Worm (Caenorhabditis elegans) whole organism, late embryonic: ENCODE data around the gene C05G5.3.

Source experiments
- C08G9.2 ChIP-seq: sonication (generic microtip); optimal IDR thresholded peaks from 2 replicates; lab custom pipeline; 2016; ENCODE audit warnings: mild to moderate bottlenecking, missing genetic modification characterization, moderate library complexity, missing compliant biosample characterization
- F13H6.1 ChIP-seq: sonication (generic microtip); optimal IDR thresholded peaks from 2 replicates; lab custom pipeline; 2016; ENCODE audit warnings: missing genetic modification characterization, missing compliant biosample characterization
- K02D7.2 ChIP-seq: sonication (generic microtip); optimal IDR thresholded peaks from 2 replicates; lab custom pipeline; 2017; ENCODE audit warnings: mild to moderate bottlenecking, missing genetic modification characterization, missing compliant biosample characterization
- K09A11.1 ChIP-seq: sonication (generic microtip); optimal IDR thresholded peaks from 2 replicates; lab custom pipeline; 2017; ENCODE audit warnings: antibody characterized with exemption, mild to moderate bottlenecking, missing genetic modification characterization, missing compliant biosample characterization; ENCODE audit not compliant: insufficient read depth
- T23F11.4 ChIP-seq: fragments of 200-800 bp; sonication (Bioruptor generic); optimal IDR thresholded peaks from 2 replicates; lab custom pipeline; 2018; ENCODE audit warnings: mild to moderate bottlenecking, missing genetic modification characterization, missing compliant biosample characterization
- ama-1 ChIP-seq: fragments of 150-350 bp; optimal IDR thresholded peaks from 2 replicates; lab custom pipeline; 2014
- ceh-14 ChIP-seq: sonication (generic microtip); optimal IDR thresholded peaks from 2 replicates; lab custom pipeline; 2016; ENCODE audit warnings: missing genotype, missing genetic modification characterization, missing compliant biosample characterization
- ceh-18 ChIP-seq: sonication (generic microtip); optimal IDR thresholded peaks from 2 replicates; lab custom pipeline; 2016; ENCODE audit warnings: missing genetic modification characterization, missing compliant biosample characterization
- ceh-24 ChIP-seq: sonication (generic microtip); optimal IDR thresholded peaks from 2 replicates; lab custom pipeline; 2016; ENCODE audit warnings: mild to moderate bottlenecking, missing genetic modification characterization, missing compliant biosample characterization
- ceh-30 ChIP-seq: fragments of 150-350 bp; optimal IDR thresholded peaks from 2 replicates; lab custom pipeline; 2014; ENCODE audit warnings: missing biosample characterization, missing genetic modification characterization
- ceh-48 ChIP-seq: sonication (generic microtip); optimal IDR thresholded peaks from 2 replicates; lab custom pipeline; 2016; ENCODE audit warnings: missing genetic modification characterization, inconsistent platforms, missing compliant biosample characterization
- ceh-6 ChIP-seq: fragments of 200-800 bp; sonication (Bioruptor generic); optimal IDR thresholded peaks from 2 replicates; lab custom pipeline; 2018; ENCODE audit warnings: mild to moderate bottlenecking, missing genetic modification characterization, missing compliant biosample characterization
- dmd-4 ChIP-seq: sonication (generic microtip); optimal IDR thresholded peaks from 2 replicates; lab custom pipeline; 2016; ENCODE audit warnings: borderline replicate concordance, missing genetic modification characterization, missing compliant biosample characterization
- dve-1 ChIP-seq: sonication (generic microtip); optimal IDR thresholded peaks from 2 replicates; lab custom pipeline; 2017; ENCODE audit warnings: antibody characterized with exemption, mild to moderate bottlenecking, missing genetic modification characterization, missing compliant biosample characterization
- elt-2 ChIP-seq: sonication (generic microtip); optimal IDR thresholded peaks from 2 replicates; lab custom pipeline; 2016; ENCODE audit warnings: missing genetic modification reagents, missing genetic modification characterization, missing compliant biosample characterization
- elt-4 ChIP-seq: sonication (generic microtip); optimal IDR thresholded peaks from 2 replicates; lab custom pipeline; 2016; ENCODE audit warnings: missing genetic modification characterization, missing compliant biosample characterization
- ets-4 ChIP-seq: sonication (generic microtip); optimal IDR thresholded peaks from 2 replicates; lab custom pipeline; 2016; ENCODE audit warnings: missing genetic modification characterization, missing compliant biosample characterization
- gmeb-2 ChIP-seq: sonication (generic microtip); optimal IDR thresholded peaks from 2 replicates; lab custom pipeline; 2016; ENCODE audit warnings: missing genetic modification characterization, inconsistent platforms, missing compliant biosample characterization
- hlh-30 ChIP-seq: sonication (generic microtip); optimal IDR thresholded peaks from 2 replicates; lab custom pipeline; 2017; ENCODE audit warnings: antibody characterized with exemption, missing genetic modification characterization, missing compliant biosample characterization; ENCODE audit not compliant: insufficient read depth
- nfya-1 ChIP-seq: sonication (generic microtip); optimal IDR thresholded peaks from 2 replicates; lab custom pipeline; 2017; ENCODE audit warnings: missing genetic modification characterization, mild to moderate bottlenecking, missing compliant biosample characterization, antibody characterized with exemption, moderate library complexity
- pax-1 ChIP-seq: fragments of 150-350 bp; optimal IDR thresholded peaks from 2 replicates; lab custom pipeline; 2014; ENCODE audit warnings: missing biosample characterization, missing genetic modification characterization
- pha-4 ChIP-seq: fragments of 150-350 bp; optimal IDR thresholded peaks from 2 replicates; lab custom pipeline; 2018; ENCODE audit warnings: missing biosample characterization, missing genetic modification reagents, missing genetic modification characterization
- pqm-1 ChIP-seq: sonication (generic microtip); optimal IDR thresholded peaks from 2 replicates; lab custom pipeline; 2016; ENCODE audit warnings: missing genetic modification characterization, missing compliant biosample characterization
- pros-1 ChIP-seq: fragments of 150-350 bp; optimal IDR thresholded peaks from 2 replicates; lab custom pipeline; 2014; ENCODE audit warnings: missing biosample characterization, missing genetic modification reagents, missing genetic modification characterization
- ref-2 ChIP-seq: sonication (generic microtip); optimal IDR thresholded peaks from 2 replicates; lab custom pipeline; 2016; ENCODE audit warnings: missing genetic modification characterization, missing compliant biosample characterization
- rnt-1 ChIP-seq: sonication (generic microtip); optimal IDR thresholded peaks from 2 replicates; lab custom pipeline; 2016; ENCODE audit warnings: missing genetic modification characterization, missing compliant biosample characterization
- sdc-2 ChIP-seq: sonication (generic microtip); optimal IDR thresholded peaks from 2 replicates; lab custom pipeline; 2016; ENCODE audit warnings: missing genotype, missing genetic modification characterization, missing compliant biosample characterization
- sox-2 ChIP-seq: fragments of 200-800 bp; sonication (Bioruptor generic); IDR thresholded peaks from 2 replicates; pipeline ENCODE4 v1.3.6; 2022; ENCODE audit warnings: missing genetic modification reagents, missing genetic modification characterization, missing compliant biosample characterization
- sox-4 ChIP-seq: sonication (generic microtip); optimal IDR thresholded peaks from 2 replicates; lab custom pipeline; 2017; ENCODE audit warnings: mild to moderate bottlenecking, missing genetic modification characterization, inconsistent platforms, missing compliant biosample characterization
- tbx-2 ChIP-seq: sonication (generic microtip); optimal IDR thresholded peaks from 2 replicates; lab custom pipeline; 2016; ENCODE audit warnings: missing genetic modification characterization, missing compliant biosample characterization
- unc-3 ChIP-seq, 2 experiments: fragments of 200-800 bp in 1 of 2; sonication (Bioruptor generic) in 1 of 2; sonication (generic microtip) in 1 of 2; conservative IDR thresholded peaks in 1 of 2; optimal IDR thresholded peaks in 1 of 2; 2 replicates each; pipeline versions ENCODE4 v1.3.6 to Lab custom; 2016 to 2022; ENCODE audit warnings: missing compliant biosample characterization in 2 of 2, missing genetic modification characterization in 2 of 2, missing genetic modification reagents in 1 of 2
- unc-55 ChIP-seq: sonication (generic microtip); optimal IDR thresholded peaks from 2 replicates; lab custom pipeline; 2017; ENCODE audit warnings: missing biosample characterization, missing genetic modification reagents, missing genetic modification characterization
- unc-86 ChIP-seq: sonication (generic microtip); optimal IDR thresholded peaks from 2 replicates; lab custom pipeline; 2016; ENCODE audit warnings: missing genetic modification characterization, missing compliant biosample characterization

The C05G5.3 gene

DNA sequence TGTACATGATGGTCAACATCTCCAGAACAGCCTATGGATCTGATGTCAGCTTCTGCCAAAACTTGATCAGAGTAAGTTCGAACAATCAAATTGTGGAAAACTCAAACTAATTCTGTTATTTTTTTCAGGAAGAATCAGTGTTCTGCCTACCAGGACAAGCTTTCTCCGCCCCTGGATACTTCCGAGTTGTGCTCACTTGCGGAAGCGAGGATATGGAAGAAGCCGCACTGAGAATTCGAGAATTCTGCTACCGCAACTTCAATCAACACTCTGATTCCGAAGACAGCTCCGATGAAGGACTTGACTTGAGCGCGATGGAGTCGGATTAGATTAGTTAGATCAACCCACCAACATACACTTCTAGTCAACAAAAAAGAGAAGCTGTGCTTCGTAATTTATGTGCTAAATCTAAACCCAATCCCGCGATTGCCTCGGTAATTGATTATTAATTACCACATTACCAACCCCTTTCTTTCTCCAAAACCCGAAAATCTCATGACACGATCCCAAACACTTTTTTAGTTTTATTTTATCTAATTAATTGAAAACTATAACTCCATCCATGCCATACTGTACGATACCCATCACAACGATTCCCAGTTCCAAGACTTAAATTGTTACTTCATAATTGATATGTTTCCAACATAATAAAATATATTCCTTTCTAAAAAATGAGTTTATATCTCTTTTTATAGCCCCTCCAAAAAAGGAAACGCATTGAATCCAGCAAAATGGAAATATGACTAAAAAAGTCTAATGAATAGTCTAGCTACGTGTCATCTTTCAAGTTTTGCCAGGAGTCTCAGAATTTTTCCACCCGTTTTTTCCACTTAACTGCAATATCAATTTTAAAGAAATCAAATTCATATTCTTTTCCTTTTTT, 40.7 kb upstream of the C05G5.3 start:
- TF ChIP-seq ceh-14 (tag; lab: Kevin White, UChicago) (no peak), ref-2 (tag; lab: Kevin White, UChicago) (no peak), pros-1 (tag; lab: Kevin White, UChicago) (no peak), C08G9.2 (no peak)

DNA sequence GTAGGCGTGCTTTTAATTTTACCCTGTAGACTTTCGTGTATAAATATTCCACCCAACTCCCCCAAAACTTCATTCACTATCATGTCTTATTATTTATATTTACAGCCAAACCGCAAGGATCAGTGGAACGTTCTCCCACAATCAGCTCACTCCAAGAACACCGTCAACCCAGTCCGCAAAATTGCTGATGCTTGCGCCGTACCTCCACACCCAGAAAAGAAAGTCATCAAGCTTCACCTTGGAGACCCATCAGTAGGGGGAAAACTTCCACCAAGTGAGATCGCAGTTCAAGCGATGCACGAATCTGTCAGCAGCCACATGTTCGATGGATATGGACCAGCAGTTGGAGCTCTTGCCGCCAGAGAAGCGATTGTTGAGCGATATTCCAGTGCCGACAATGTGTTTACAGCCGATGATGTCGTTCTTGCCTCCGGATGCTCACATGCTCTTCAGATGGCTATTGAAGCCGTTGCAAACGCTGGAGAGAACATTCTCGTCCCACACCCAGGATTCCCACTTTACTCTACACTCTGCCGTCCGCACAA, 39.5 kb upstream of the C05G5.3 start:
- TF ChIP-seq pros-1 (tag; lab: Kevin White, UChicago) (no peak), gmeb-2 (tag; lab: Kevin White, UChicago) (no peak), ceh-6 (GFP tag; lab: Kevin White, UChicago) (no peak), ceh-24 (tag; lab: Kevin White, UChicago) (no peak), F13H6.1 (tag; lab: Kevin White, UChicago) (no peak), hlh-30 (tag; lab: Kevin White, UChicago) (no peak), pha-4 (no peak), sox-2 (GFP tag; lab: Robert Waterston, UW) (no peak), ceh-30 (no peak), ref-2 (tag; lab: Kevin White, UChicago) (no peak), ets-4 (tag; lab: Kevin White, UChicago) (no peak), elt-4 (tag; lab: Kevin White, UChicago) (no peak), pax-1 (no peak), elt-2 (tag; lab: Kevin White, UChicago) (no peak), T23F11.4 (GFP tag; lab: Kevin White, UChicago) (no peak), dmd-4 (tag; lab: Kevin White, UChicago) (no peak), K09A11.1 (tag; lab: Kevin White, UChicago) (no peak)

ce11 chrX:14790320-14791048, 38.7 kb upstream of the C05G5.3 start, which contains the start of gene tatn-1:
TSS of gene tatn-1 (plus strand) at chrX:14791008.
- TF ChIP-seq hlh-30 (tag; lab: Kevin White, UChicago) (peak; percentile 29), pqm-1 (tag; lab: Kevin White, UChicago) (peak; percentile 13), tbx-2 (tag; lab: Kevin White, UChicago) (peak; percentile 20), ceh-18 (peak; percentile 19), unc-3 (GFP tag; conservative IDR thresholded peaks at IDR 0.05; lab: Robert Waterston, UW) (no peak), unc-3 (tag; optimal IDR thresholded peaks at IDR 0.05; lab: Kevin White, UChicago) (no peak), F13H6.1 (tag; lab: Kevin White, UChicago) (peak; percentile 38), dmd-4 (tag; lab: Kevin White, UChicago) (no peak), rnt-1 (tag; lab: Kevin White, UChicago) (peak; percentile 75), ama-1 (lab: Kevin White, UChicago) (no peak), unc-86 (no peak), ref-2 (tag; lab: Kevin White, UChicago) (peak; percentile 64), unc-55 (GFP tag; lab: Kevin White, UChicago) (peak; percentile 56), sdc-2 (peak; percentile 14), K02D7.2 (tag; lab: Kevin White, UChicago) (no peak), ceh-48 (tag; lab: Kevin White, UChicago) (no peak), C08G9.2 (no peak), elt-2 (tag; lab: Kevin White, UChicago) (peak; percentile 24), sox-4 (tag; lab: Kevin White, UChicago) (no peak), dve-1 (tag; lab: Kevin White, UChicago) (peak; percentile 26), nfya-1 (tag; lab: Kevin White, UChicago) (peak; percentile 16)
